Worm (Caenorhabditis elegans) whole organism, mixed stage, embryonic: ENCODE measurements around the gene C08F11.3.

ENCODE experiments used
- M03D4.4 ChIP-seq: sonication (generic microtip); optimal IDR thresholded peaks from 2 replicates; lab custom pipeline; 2017; ENCODE audit warnings: mild to moderate bottlenecking, missing genetic modification characterization, missing compliant biosample characterization
- bed-3 ChIP-seq: fragments of 200-800 bp; sonication (Bioruptor generic); optimal IDR thresholded peaks from 3 replicates; lab custom pipeline; 2018; ENCODE audit warnings: mild to moderate bottlenecking, missing genetic modification characterization, moderate library complexity, missing compliant biosample characterization
- blmp-1 ChIP-seq: fragments of 150-350 bp; optimal IDR thresholded peaks from 2 replicates; lab custom pipeline; 2014; ENCODE audit warnings: missing biosample characterization, missing genetic modification characterization
- ceh-39 ChIP-seq: fragments of 150-350 bp; optimal IDR thresholded peaks from 2 replicates; lab custom pipeline; 2014; ENCODE audit warnings: missing biosample characterization, missing genetic modification characterization
- ceh-83 ChIP-seq: fragments of 200-800 bp; sonication (Bioruptor generic); optimal IDR thresholded peaks from 2 replicates; lab custom pipeline; 2018; ENCODE audit warnings: mild to moderate bottlenecking, missing genetic modification characterization, missing compliant biosample characterization
- ces-1 ChIP-seq: fragments of 150-350 bp; optimal IDR thresholded peaks from 2 replicates; lab custom pipeline; 2014; ENCODE audit warnings: missing biosample characterization, missing genetic modification reagents, missing genetic modification characterization
- elt-1 ChIP-seq: sonication (generic microtip); optimal IDR thresholded peaks from 2 replicates; lab custom pipeline; 2017; ENCODE audit warnings: missing genetic modification characterization, mild to moderate bottlenecking, missing compliant biosample characterization, antibody characterized with exemption, moderate library complexity, borderline replicate concordance; ENCODE audit not compliant: insufficient read depth
- elt-3 ChIP-seq: fragments of 150-350 bp; optimal IDR thresholded peaks from 2 replicates; lab custom pipeline; 2014; ENCODE audit warnings: missing biosample characterization, missing genetic modification characterization
- ham-2 ChIP-seq: fragments of 200-800 bp; sonication (Bioruptor generic); optimal IDR thresholded peaks from 2 replicates; lab custom pipeline; 2018; ENCODE audit warnings: mild to moderate bottlenecking, missing genetic modification characterization, missing compliant biosample characterization
- lin-13 ChIP-seq: fragments of 150-350 bp; optimal IDR thresholded peaks from 2 replicates; lab custom pipeline; 2014; ENCODE audit warnings: missing biosample characterization, missing genetic modification characterization
- lin-32 ChIP-seq: fragments of 200-800 bp; sonication (Bioruptor generic); optimal IDR thresholded peaks from 2 replicates; lab custom pipeline; 2018; ENCODE audit warnings: mild to moderate bottlenecking, missing genetic modification characterization, missing compliant biosample characterization
- lsy-2 ChIP-seq: fragments of 150-350 bp; optimal IDR thresholded peaks from 2 replicates; lab custom pipeline; 2014; ENCODE audit warnings: missing biosample characterization, missing genetic modification characterization
- mab-5 ChIP-seq: fragments of 150-350 bp; optimal IDR thresholded peaks from 2 replicates; lab custom pipeline; 2014; ENCODE audit warnings: missing biosample characterization, missing genetic modification characterization
- mep-1 ChIP-seq: fragments of 150-350 bp; optimal IDR thresholded peaks from 2 replicates; lab custom pipeline; 2017; ENCODE audit warnings: missing biosample characterization, missing genetic modification reagents, missing genetic modification characterization, inconsistent platforms
- nhr-12 ChIP-seq: fragments of 150-350 bp; optimal IDR thresholded peaks from 2 replicates; lab custom pipeline; 2014; ENCODE audit warnings: missing biosample characterization, missing genetic modification characterization
- nhr-2 ChIP-seq: fragments of 150-350 bp; optimal IDR thresholded peaks from 2 replicates; lab custom pipeline; 2014; ENCODE audit warnings: missing biosample characterization, missing genetic modification characterization
- pha-4 ChIP-seq: fragments of 150-350 bp; optimal IDR thresholded peaks from 2 replicates; lab custom pipeline; 2018; ENCODE audit warnings: missing biosample characterization, missing genetic modification reagents, missing genetic modification characterization
- sem-2 ChIP-seq: fragments of 200-800 bp; sonication (Bioruptor generic); optimal IDR thresholded peaks from 2 replicates; lab custom pipeline; 2018; ENCODE audit warnings: mild to moderate bottlenecking, missing genetic modification characterization, missing compliant biosample characterization
- unc-39 ChIP-seq: fragments of 150-350 bp; optimal IDR thresholded peaks from 2 replicates; lab custom pipeline; 2014; ENCODE audit warnings: missing biosample characterization, missing genetic modification characterization
- ztf-11 ChIP-seq: fragments of 150-350 bp; optimal IDR thresholded peaks from 2 replicates; lab custom pipeline; 2014; ENCODE audit warnings: missing biosample characterization, missing genetic modification characterization

Gene C08F11.3

ce11 chrIV:13666849-13667430 is 47.6 kb downstream of the C08F11.3 start, which contains the start of gene fbxa-215:
Gene fbxa-215, minus strand, starts transcription at chrIV:13666909.
- TF ChIP-seq nhr-2 (tag; lab: Kevin White, UChicago) (no peak), lin-13 (tag; lab: Kevin White, UChicago) (no peak), lin-32 (GFP tag; lab: Kevin White, UChicago) (no peak), pha-4 (tag; lab: Kevin White, UChicago) (no peak), sem-2 (GFP tag; lab: Kevin White, UChicago) (no peak), bed-3 (no peak), ces-1 (GFP tag; lab: Kevin White, UChicago) (no peak), mep-1 (no peak), blmp-1 (tag; lab: Kevin White, UChicago) (no peak), M03D4.4 (tag; lab: Kevin White, UChicago) (no peak), ceh-39 (tag; lab: Kevin White, UChicago) (no peak), elt-3 (tag; lab: Kevin White, UChicago) (no peak), lsy-2 (tag; lab: Kevin White, UChicago) (no peak), elt-1 (tag; lab: Kevin White, UChicago) (no peak), ham-2 (GFP tag; lab: Kevin White, UChicago) (no peak), ztf-11 (no peak), mab-5 (tag; lab: Kevin White, UChicago) (no peak), unc-39 (no peak), nhr-12 (tag; lab: Kevin White, UChicago) (no peak)

ce11 chrIV:13667975-13668374 is 48.7 kb downstream of the C08F11.3 start:
- TF ChIP-seq ceh-83 (GFP tag; lab: Kevin White, UChicago): peak; percentile 61
- TF ChIP-seq, all 35 proteins: peak for 1; not testable (repeated sequence) for 34
